Fruit fly (Drosophila melanogaster): ENCODE measurements around the gene GILT2.

Gene GILT2

dm6 chr3R:23678349-23679193 lies at the start of gene GILT2 (continued):
- TF ChIP-seq Lim3 (GFP tag; IDR thresholded peaks at IDR 0.05) = peak; percentile 34; the same call in 1 of the 2 replicates
- TF ChIP-seq CG3065 (GFP tag; optimal IDR thresholded peaks at IDR 0.05) = peak; percentile 76
- TF ChIP-seq Adf1 (GFP tag; IDR thresholded peaks at IDR 0.05) = peak; percentile 76
- peak; percentile 85 for TF ChIP-seq CG30431 (GFP tag; optimal IDR thresholded peaks at IDR 0.05)
- peak; percentile 57 for TF ChIP-seq CG4707 (GFP tag; optimal IDR thresholded peaks at IDR 0.05)
- TF ChIP-seq Bteb2 (GFP tag; optimal IDR thresholded peaks at IDR 0.05) = peak; percentile 44
- peak; percentile 93 for TF ChIP-seq CG14441 (GFP tag; IDR thresholded peaks at IDR 0.05)
- TF ChIP-seq PHDP (tag; optimal IDR thresholded peaks at IDR 0.05) = peak; percentile 96
- peak; percentile 50; the same call in 1 of the 2 replicates for TF ChIP-seq Poxn (GFP tag; IDR thresholded peaks at IDR 0.05)
- TF ChIP-seq CG3726 (GFP tag; IDR thresholded peaks at IDR 0.05) = peak; percentile 76; the same call in 2 of the 3 replicates
- TF ChIP-seq gem (tag; optimal IDR thresholded peaks at IDR 0.05) = peak; percentile 94
- no peak for TF ChIP-seq NC2α (GFP tag; optimal IDR thresholded peaks at IDR 0.05)
- peak; percentile 88 for TF ChIP-seq Hand (GFP tag; optimal IDR thresholded peaks at IDR 0.05)
- peak; percentile 87 for TF ChIP-seq ap (GFP tag; IDR thresholded peaks at IDR 0.05)
- peak; percentile 84 for TF ChIP-seq Nf-YA (GFP tag; IDR thresholded peaks at IDR 0.05)
- no peak for TF ChIP-seq repo (GFP tag; optimal IDR thresholded peaks at IDR 0.05)
- peak; percentile 86 for TF ChIP-seq Fer2 (tag; optimal IDR thresholded peaks at IDR 0.05)
- peak; percentile 90 for TF ChIP-seq Ssrp (tag; optimal IDR thresholded peaks at IDR 0.05)
- TF ChIP-seq fru (optimal IDR thresholded peaks at IDR 0.05) = no peak
- TF ChIP-seq gcm (GFP tag; optimal IDR thresholded peaks at IDR 0.05) = peak; percentile 96
- TF ChIP-seq sug (tag; optimal IDR thresholded peaks at IDR 0.05) = peak; percentile 88
- TF ChIP-seq Dip3 (GFP tag; optimal IDR thresholded peaks at IDR 0.05) = peak; percentile 26
- peak; percentile 88 for TF ChIP-seq CG15011 (GFP tag; optimal IDR thresholded peaks at IDR 0.05)
- TF ChIP-seq Jarid2 (GFP tag; optimal IDR thresholded peaks at IDR 0.05) = peak; percentile 71
- peak; percentile 47 for TF ChIP-seq CG7928 (GFP tag; optimal IDR thresholded peaks at IDR 0.05)
- TF ChIP-seq pb (GFP tag; optimal IDR thresholded peaks at IDR 0.05) = no peak
- TF ChIP-seq CG9817 (tag; optimal IDR thresholded peaks at IDR 0.05) = peak; percentile 80
- peak; percentile 34 for TF ChIP-seq TFAM (GFP tag; optimal IDR thresholded peaks at IDR 0.05)
- peak; percentile 89 for TF ChIP-seq seq (GFP tag; IDR thresholded peaks at IDR 0.05)
- peak; percentile 79 for TF ChIP-seq org-1 (GFP tag; optimal IDR thresholded peaks at IDR 0.05)
- no peak for TF ChIP-seq pzg (GFP tag; optimal IDR thresholded peaks at IDR 0.05)
- TF ChIP-seq Chrac-16 (GFP tag; optimal IDR thresholded peaks at IDR 0.05) = peak; percentile 85
- peak; percentile 43; the same call in 1 of the 2 replicates for TF ChIP-seq Drgx (GFP tag; IDR thresholded peaks at IDR 0.05)
- peak; percentile 21 for TF ChIP-seq pros (GFP tag; optimal IDR thresholded peaks at IDR 0.05)
- TF ChIP-seq CG8290 (GFP tag; optimal IDR thresholded peaks at IDR 0.05) = peak; percentile 68
- peak; percentile 1 to 68 for TF ChIP-seq CG8290 (tag; optimal IDR thresholded peaks at IDR 0.05)
- TF ChIP-seq crp (GFP tag; optimal IDR thresholded peaks at IDR 0.05) = peak in 1 of 2 experiments; percentile 59
- no peak for TF ChIP-seq CG12769 (tag; optimal IDR thresholded peaks at IDR 0.05)
- peak; percentile 55 for TF ChIP-seq Pdp1 (GFP tag; optimal IDR thresholded peaks at IDR 0.05)
- peak; percentile 86 for TF ChIP-seq CG7357 (GFP tag; IDR thresholded peaks at IDR 0.05)
- TF ChIP-seq CG17186 (GFP tag; optimal IDR thresholded peaks at IDR 0.05) = peak; percentile 29
- TF ChIP-seq CG31441 (GFP tag; IDR thresholded peaks at IDR 0.05) = peak; percentile 97
- TF ChIP-seq CG7987 (GFP tag; optimal IDR thresholded peaks at IDR 0.05) = peak; percentile 54
- TF ChIP-seq fd64A (GFP tag; optimal IDR thresholded peaks at IDR 0.05) = peak; percentile 76
- TF ChIP-seq fu2 (GFP tag; optimal IDR thresholded peaks at IDR 0.05) = peak; percentile 2
- peak; percentile 9 for TF ChIP-seq Sry-β (GFP tag; optimal IDR thresholded peaks at IDR 0.05)
- no peak for TF ChIP-seq CG7745 (tag; optimal IDR thresholded peaks at IDR 0.05)
- TF ChIP-seq CG9876 (GFP tag; optimal IDR thresholded peaks at IDR 0.05) = no peak
- no peak for TF ChIP-seq crc (GFP tag; optimal IDR thresholded peaks at IDR 0.05)
